Fruit fly (Drosophila melanogaster) whole organism, pupa: Measurements from ENCODE around the gene Dtg.

Experiments
- CG10348 ChIP-seq: fragments of 200-800 bp; sonication (Bioruptor generic); IDR thresholded peaks from 2 replicates; pipeline ENCODE4 v1.3.6; 2022; ENCODE audit warnings: missing biosample characterization, missing genetic modification characterization
- CG15710 ChIP-seq: fragments of 200-800 bp; sonication (Bioruptor generic); optimal IDR thresholded peaks from 2 replicates; lab custom pipeline; 2018; ENCODE audit warnings: missing biosample characterization, mild to moderate bottlenecking, missing genetic modification characterization, moderate library complexity
- CG17806 ChIP-seq: fragments of 200-800 bp; sonication (Bioruptor generic); optimal IDR thresholded peaks from 2 replicates; lab custom pipeline; 2018; ENCODE audit warnings: missing biosample characterization, mild to moderate bottlenecking, missing genetic modification characterization, moderate library complexity
- CG34367 ChIP-seq: fragments of 200-800 bp; sonication (Bioruptor generic); optimal IDR thresholded peaks from 2 replicates; lab custom pipeline; 2018; ENCODE audit warnings: missing biosample characterization, mild to moderate bottlenecking, missing genetic modification characterization
- CG8159 ChIP-seq: fragments of 200-800 bp; sonication (Bioruptor generic); optimal IDR thresholded peaks from 3 replicates; lab custom pipeline; 2018; ENCODE audit warnings: missing biosample characterization, mild to moderate bottlenecking, missing genetic modification characterization, moderate library complexity
- D1 ChIP-seq: fragments of 200-800 bp; sonication (Bioruptor generic); optimal IDR thresholded peaks from 2 replicates; lab custom pipeline; 2018; ENCODE audit warnings: missing biosample characterization, mild to moderate bottlenecking, missing genetic modification characterization, moderate library complexity
- EcR ChIP-seq: fragments of 200-800 bp; sonication (Bioruptor generic); optimal IDR thresholded peaks from 3 replicates; lab custom pipeline; 2019; ENCODE audit warnings: missing biosample characterization, missing genetic modification characterization, mild to moderate bottlenecking, moderate library complexity, missing genetic modification reagents
- Ets98B ChIP-seq: fragments of 200-800 bp; sonication (Bioruptor generic); IDR thresholded peaks from 2 replicates; pipeline ENCODE4 v1.3.6; 2022; ENCODE audit warnings: missing biosample characterization, missing genetic modification characterization
- Pif1A ChIP-seq: fragments of 200-800 bp; sonication (Bioruptor generic); optimal IDR thresholded peaks from 3 replicates; lab custom pipeline; 2016; ENCODE audit warnings: missing biosample characterization, missing genetic modification characterization
- Pif1B ChIP-seq: fragments of 200-800 bp; sonication (Bioruptor generic); optimal IDR thresholded peaks from 3 replicates; lab custom pipeline; 2016; ENCODE audit warnings: missing biosample characterization, missing genetic modification characterization
- Snoo ChIP-seq: fragments of 200-800 bp; sonication (Bioruptor generic); optimal IDR thresholded peaks from 3 replicates; lab custom pipeline; 2017; ENCODE audit warnings: missing biosample characterization, mild to moderate bottlenecking, missing genetic modification characterization, inconsistent platforms

dm6 chr3R:12650537-12650936 is 2.7 kb downstream of the Dtg start:
- no peak for TF ChIP-seq CG10348 (GFP tag; lab: Robert Waterston, UW)
- no peak for TF ChIP-seq CG15710
- TF ChIP-seq Pif1B (GFP tag; lab: Kevin White, UChicago), result no peak
- no peak for TF ChIP-seq CG17806 (tag; lab: Kevin White, UChicago)
- TF ChIP-seq Pif1A, result no peak
- TF ChIP-seq Ets98B (GFP tag; lab: Robert Waterston, UW), result no peak
- TF ChIP-seq EcR, result no peak
- no peak for TF ChIP-seq Snoo (tag; lab: Kevin White, UChicago)
- peak; percentile 29 for TF ChIP-seq D1
- TF ChIP-seq CG34367, result no peak
- no peak for TF ChIP-seq CG8159 (tag; lab: Kevin White, UChicago)
